Fruit fly (Drosophila melanogaster): ENCODE measurements around the gene CG44869.

The CG44869 gene

DNA sequence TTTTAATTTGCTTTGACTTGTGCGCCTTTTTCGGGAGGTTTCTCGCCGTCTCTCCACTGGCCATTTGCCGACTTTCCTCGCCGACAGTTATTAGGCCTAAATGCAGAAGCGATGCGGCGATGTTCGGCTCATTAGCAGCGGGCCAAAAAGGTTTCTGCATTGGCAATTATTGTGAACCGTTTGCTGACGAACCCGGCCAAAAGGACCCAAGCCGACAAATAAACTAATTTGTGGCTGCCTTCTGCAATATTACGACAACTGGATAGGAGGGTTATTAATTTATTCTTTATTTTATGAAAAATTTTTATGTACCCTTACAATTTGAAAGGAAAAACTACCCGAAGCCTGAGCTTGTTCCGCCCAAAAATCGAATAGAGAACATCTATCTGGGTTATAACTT lies at the start of gene CG44869:
TSS of gene CG44869 (minus strand) at position 101 of the 400 bp plus-strand sequence.
- TF ChIP-seq CG8478 (optimal IDR thresholded peaks at IDR 0.05) (no peak), CTCF (optimal IDR thresholded peaks at IDR 0.05) (no peak)

DNA sequence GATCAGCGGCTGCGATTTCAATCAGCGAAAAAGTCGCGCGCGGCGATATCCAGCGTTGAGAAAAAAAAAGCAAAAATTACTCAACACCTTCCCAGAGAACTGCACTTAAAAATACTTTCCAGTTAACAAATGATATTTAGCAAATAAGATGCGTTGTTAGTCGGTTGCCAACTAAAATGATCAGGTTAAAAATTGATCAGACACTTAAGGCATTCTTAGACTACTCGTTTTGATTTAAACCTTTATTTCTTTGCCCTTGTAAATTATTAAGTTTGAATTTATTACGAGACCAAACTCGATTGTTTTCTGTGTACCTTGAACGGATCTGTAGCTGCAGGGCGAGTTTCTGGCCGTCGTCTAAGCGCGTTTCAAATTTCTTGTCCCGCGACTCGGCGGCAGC lies 47.8 kb upstream of the CG44869 start:
- TF ChIP-seq CTCF (optimal IDR thresholded peaks at IDR 0.05), result no peak

DNA sequence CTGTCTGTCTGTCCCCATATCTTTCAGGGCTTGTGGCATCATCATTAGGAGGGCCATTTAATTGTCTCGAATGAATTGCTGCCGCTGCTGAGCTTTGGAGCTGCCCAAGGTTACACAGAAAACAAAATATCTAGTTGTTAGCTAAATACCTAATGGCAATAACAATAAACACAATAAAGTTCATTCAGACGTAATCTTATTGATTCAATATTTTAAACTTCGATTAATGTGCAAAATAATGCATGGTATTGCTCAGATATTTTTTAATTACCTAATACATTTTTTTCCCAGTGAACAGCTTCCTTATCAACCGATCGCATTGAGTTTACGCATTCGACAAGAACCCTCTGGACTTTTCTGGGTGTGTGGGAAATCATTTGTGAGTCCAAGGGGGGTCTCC lies 47.0 kb upstream of the CG44869 start:
- TF ChIP-seq CTCF (optimal IDR thresholded peaks at IDR 0.05), result no peak
- TF ChIP-seq CG8478 (optimal IDR thresholded peaks at IDR 0.05), result no peak

DNA sequence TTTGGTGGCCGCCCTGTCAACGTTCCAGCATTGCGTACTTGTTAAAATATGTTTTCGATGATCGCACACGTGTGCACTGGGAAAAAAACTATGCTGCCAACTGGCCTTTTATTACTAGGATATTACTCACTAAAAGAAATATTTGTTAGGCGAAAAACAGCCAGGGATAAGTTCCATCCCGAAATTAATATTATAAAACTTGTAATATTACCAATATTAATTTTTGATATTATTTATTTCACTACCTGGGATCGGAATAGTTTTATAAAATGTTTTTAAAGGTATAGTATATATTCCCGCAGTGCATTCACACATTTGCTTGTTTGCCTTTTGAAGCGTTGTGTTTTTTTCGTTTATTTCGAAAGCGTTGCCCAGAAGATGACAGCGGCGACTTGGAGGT lies 45.4 kb upstream of the CG44869 start:
- TF ChIP-seq CG8478 (optimal IDR thresholded peaks at IDR 0.05) (no peak), CTCF (optimal IDR thresholded peaks at IDR 0.05) (no peak)

DNA sequence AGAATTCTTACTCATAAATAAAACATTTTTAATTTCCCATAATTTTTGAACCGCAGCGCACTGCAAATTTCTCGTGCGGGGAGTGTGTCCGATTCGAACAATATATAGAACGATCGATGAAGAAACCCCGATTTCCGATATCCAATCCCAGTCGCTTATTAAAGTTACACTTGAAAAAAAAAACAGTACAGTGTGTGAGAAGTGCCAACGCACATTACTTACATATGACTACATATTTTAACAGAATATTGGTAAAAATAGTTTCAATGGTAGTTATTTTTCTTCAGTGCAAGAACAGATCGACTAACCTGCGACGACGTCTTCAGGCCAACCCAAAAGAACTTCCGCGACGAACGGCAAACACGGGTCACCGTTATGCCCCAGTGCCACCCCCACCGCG lies 44.8 kb upstream of the CG44869 start:
- TF ChIP-seq CTCF (optimal IDR thresholded peaks at IDR 0.05) (no peak), CG8478 (optimal IDR thresholded peaks at IDR 0.05) (no peak)

DNA sequence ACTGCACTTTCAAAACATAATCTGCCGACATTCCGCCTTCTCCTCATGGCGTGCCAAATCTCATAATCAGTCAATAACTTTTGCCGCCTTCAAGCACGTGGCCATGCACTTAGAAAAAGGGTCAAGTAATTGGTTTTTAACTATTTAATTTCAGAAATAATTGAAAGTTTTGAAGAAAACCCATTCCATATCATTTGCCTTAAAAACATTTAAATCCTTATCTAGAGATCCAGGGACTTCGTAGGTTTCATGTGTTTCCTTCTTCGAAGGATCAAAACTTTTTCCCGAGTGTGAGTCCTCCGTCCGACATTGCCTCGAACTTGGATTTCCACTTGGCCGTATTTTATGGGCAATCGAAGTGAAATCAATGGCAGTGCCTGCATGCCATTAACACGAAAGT lies 40.8 kb upstream of the CG44869 start:
- TF ChIP-seq CG8478 (optimal IDR thresholded peaks at IDR 0.05) (no peak), CTCF (optimal IDR thresholded peaks at IDR 0.05) (no peak)

DNA sequence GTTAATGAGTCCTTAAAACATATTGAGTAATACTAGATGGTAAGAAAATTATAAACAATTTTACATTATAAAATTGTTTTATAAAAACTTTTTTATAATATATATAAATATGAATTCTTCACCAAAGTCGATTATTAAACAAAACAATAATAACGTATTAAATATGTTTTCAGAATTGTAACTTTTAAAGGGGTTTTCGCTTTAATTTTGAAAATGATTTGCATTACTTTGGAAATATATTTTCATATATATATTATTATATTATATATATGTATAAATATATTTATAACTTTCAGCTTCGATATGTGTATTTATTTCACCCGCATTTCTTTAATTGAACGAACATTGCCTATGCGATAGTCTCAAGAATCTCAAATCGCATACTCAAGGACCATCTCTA lies 39.9 kb upstream of the CG44869 start:
- TF ChIP-seq CG8478 (optimal IDR thresholded peaks at IDR 0.05) (no peak), CTCF (optimal IDR thresholded peaks at IDR 0.05) (no peak)

DNA sequence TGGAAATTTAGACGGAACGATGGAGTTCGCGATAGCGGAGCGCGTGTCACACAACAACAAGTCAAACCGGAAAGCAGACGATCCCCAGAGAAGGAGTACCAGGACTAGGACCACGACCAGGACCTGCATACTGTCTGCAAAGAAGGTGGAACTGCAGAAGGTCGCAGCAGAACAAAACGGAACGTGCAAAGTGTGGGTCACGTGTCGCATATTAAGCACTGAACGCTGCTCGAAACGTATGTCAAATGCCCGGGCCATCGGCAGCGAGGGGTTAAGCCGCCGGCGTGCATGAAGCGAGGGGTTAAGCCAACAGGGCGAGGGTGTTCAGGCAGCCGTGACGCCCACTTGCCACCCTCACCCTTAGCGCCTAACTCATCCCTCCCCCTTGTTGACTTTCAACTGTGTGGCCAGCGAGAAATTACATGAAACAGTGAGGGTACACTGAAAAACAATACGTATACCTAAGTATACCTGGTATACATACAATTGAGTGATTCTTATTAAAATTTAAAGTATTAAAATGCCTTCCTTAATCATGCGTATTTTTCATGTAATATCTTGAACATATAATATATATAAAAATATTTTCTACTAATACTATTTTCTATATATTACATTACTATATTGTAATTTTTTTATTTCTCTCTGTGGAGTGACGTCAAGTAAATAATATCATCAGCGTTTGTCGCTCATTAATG lies 23.8 kb upstream of the CG44869 start:
- no peak for TF ChIP-seq CG8478 (optimal IDR thresholded peaks at IDR 0.05)
- no peak for TF ChIP-seq CTCF (optimal IDR thresholded peaks at IDR 0.05)

DNA sequence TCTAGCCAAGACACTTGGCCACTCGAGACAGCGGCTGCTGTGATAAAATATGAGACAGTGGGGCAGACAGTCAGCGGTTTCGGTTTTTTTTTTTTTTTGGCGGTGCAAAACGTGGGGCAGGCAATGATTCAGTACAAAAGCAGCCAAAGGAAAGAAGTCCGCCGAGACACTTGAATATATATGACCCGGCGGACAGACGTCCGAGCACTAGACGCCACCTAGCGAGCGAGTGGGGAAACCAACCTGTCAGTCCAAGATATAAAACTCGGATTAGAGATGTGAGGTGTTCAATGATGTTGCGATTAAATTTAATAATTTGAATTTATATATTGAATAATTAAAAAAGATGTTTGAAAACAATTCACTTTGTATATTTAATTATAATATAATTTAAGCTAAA lies 20.8 kb upstream of the CG44869 start:
- TF ChIP-seq CTCF (optimal IDR thresholded peaks at IDR 0.05) (peak; percentile 82 to 84), CG8478 (optimal IDR thresholded peaks at IDR 0.05) (no peak)

DNA sequence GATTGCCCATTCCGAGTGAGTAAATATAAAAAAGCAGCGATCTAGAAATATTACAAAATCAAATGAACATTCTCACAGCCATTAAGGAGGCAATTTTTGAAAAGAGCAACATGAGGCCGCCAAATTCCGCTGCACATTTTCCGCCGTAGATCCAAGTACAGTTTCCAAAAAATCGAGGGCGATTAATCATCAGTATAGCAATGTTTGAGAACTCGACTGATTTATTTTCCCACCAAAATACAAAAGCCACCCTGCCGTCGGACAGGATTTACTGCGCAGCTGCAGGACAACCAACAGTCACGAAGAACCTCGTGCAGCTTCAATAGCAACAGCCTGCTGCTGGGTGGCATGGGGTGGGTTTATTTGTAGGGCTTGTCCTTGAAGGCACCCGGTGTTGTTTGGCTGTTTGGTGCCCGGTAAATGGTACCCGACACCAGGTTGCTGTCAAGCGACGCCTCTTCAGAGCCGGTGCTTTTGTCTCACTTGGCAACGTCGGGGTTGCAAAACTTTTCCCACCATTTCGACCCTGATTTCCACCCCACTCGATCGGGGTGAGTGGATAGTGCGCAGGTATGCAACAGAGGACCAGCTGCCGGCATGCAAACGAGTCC lies 17.6 kb upstream of the CG44869 start:
- no peak for TF ChIP-seq CG8478 (optimal IDR thresholded peaks at IDR 0.05)
- no peak for TF ChIP-seq CTCF (optimal IDR thresholded peaks at IDR 0.05)

DNA sequence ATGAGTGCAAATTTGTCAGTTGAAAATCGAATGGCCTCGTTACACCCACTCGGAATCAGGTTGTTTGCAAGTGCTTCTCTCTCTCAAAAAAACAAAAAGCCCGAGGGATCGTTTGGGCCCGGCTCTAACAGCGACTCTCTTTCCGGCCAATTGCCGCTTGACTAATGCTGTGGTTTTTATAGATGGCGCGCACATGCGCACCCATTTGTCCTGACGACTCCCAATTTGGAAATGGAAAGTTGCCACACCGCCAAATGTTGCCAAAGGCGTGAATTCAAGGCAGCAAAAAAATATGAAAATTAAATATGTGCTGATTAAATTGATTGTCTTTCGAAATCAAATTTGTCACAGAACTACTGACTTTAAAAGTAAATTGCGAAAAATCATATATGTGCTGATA lies 16.7 kb upstream of the CG44869 start:
- peak in 1 of 2 experiments; percentile 23 for TF ChIP-seq CTCF (optimal IDR thresholded peaks at IDR 0.05)
- no peak for TF ChIP-seq CG8478 (optimal IDR thresholded peaks at IDR 0.05)

DNA sequence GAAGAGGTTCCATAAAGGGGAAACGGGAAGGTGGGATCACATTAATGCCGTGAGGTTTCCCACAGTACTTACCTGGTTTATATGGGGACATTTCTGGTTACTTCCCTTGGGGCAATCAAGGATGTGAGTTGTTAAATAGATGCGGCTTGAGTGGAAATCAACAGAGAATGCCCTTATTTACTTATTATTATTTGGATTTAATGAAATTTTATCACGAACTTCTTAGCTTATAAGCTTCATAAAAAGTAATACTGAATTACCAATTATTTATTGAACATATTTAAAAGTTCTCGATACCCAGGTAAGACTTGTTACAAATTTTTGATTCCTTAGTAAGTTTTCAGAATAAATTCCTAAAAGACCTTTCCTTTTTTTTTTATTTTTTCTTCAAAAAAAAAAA lies 14.8 kb upstream of the CG44869 start, which contains the start of gene CG4161:
TSS of gene CG4161 (plus strand) at position 301 of the 400 bp plus-strand sequence.
- TF ChIP-seq CG8478 (optimal IDR thresholded peaks at IDR 0.05) (no peak), CTCF (optimal IDR thresholded peaks at IDR 0.05) (no peak)

DNA sequence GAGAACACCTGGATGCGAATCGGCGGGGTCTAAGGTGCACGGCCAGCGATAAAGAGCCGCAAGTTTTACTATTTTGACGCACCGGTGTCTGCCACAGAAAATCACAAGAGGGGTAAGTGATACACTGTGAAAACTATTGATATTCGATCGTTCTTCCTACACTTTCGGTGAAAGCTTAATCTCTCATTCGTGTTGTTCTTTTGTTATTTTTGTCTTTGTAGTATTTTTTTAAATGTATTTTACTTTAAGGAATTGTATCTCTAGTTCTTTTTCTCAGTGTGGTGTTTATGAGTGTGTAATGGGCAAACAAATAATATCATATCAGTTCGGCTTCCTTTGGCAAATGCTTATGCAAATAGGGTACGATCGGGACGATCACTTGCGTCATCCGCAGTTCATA lies 14.1 kb upstream of the CG44869 start:
- TF ChIP-seq CTCF (optimal IDR thresholded peaks at IDR 0.05) (no peak), CG8478 (optimal IDR thresholded peaks at IDR 0.05) (no peak)

DNA sequence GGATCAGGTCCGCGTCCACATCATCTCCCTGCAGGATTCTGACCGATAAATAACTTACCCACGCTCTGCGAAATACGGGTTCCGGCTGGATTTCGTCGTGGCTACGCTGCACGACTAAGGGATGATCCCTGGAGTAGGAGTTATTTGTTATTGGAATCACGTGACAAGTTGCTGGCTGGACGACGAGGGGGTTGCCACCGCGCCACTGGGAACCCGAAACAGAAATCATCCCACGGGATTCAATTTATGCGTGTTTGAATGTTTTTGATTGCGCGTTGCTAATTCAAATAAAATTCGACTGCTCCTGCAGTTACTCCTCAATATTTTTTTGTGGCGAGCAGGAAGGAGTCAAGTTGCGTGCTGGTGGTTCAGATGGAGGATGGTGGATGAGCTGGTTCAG lies 11.5 kb upstream of the CG44869 start:
- no peak for TF ChIP-seq CTCF (optimal IDR thresholded peaks at IDR 0.05)
- TF ChIP-seq CG8478 (optimal IDR thresholded peaks at IDR 0.05), result no peak

DNA sequence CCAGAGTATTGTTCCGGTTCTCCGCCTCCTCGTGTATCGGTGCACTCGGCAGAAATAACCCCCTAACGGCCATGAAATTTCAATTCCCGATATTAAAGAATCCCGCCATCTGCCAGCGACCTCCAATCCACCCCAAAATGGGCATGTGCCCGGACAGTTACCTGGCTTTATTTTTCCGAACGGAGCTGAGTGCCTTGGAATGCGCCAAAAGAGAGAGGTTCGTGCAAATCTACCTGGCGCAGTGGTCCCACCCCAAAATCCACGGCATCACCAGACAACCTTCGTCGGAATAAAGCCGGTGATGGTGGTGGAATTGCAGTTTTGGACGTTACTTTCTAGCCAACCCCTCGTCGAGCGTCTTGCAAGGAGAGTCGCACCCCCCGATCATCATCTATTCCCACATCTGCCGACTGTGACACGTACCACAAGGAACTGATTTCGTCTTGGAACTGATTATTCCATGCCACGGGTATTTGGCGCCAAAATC lies 8.6 kb upstream of the CG44869 start:
- TF ChIP-seq CG8478 (optimal IDR thresholded peaks at IDR 0.05) (no peak), CTCF (optimal IDR thresholded peaks at IDR 0.05) (no peak)

DNA sequence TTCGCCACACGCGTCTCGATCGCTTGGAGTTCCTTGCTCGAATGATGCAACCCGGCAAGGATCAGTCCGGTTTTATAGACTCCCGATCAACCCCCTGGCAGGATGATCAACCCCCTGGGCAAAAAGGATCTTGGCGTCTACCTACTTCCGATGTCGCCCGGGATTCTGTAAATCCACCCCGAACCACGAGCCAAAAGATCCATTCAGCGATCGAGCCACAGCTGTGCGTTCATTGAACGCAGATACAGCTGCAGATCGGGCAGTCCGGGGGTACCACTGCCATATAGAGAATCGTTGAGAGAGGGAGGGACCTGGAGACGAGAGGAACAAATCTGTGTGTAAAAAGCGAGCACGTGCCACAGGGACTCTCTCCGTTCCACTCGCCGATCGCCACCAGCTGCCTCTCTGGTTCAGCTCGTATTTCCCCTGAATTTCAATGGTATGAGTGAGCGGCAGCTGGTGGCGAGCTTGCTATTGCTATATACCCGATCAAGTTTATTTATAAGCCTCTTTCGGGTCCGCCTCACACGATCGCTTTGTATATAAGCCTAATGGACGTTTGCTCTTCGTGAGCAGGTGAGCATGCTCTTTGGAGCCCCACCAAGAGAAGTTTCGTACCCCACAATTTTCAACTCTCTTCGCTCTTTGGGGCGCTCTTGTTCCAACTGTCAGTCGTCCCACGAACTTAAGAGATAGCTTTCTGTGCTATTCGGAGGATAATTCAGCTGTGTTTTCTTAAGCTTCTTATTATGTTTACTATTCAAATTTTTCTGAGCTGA lies 7.6 kb upstream of the CG44869 start, which contains the start of gene wor:
TSS of gene wor (minus strand) at position 51 of the 779 bp plus-strand sequence.
- TF ChIP-seq CG8478 (optimal IDR thresholded peaks at IDR 0.05) (no peak), CTCF (optimal IDR thresholded peaks at IDR 0.05) (no peak)

Data from S2 (cell line).